Worm (Caenorhabditis elegans): ENCODE data around the gene srx-41.

DNA sequence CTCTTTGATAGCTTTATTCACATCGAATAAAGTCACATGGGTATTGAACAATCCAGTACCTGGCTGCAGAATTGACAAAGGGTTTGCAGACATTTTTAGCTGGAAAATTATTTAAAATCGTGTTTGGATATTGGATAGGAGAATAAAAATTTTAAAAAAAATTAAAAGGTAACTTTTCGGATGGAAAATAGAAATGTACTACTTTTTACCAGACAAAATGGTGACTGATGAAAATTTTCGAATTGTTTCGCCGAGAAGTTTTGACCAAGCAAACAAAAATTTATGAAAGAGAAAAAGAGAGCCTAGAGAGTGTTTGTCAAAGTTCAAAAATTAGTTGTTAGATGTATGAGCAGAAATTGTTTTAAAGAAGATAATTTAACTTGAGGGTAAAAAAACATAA, 10.9 kb upstream of the srx-41 start, which contains the start of gene F59B1.10:
- TF ChIP-seq Y116A8C.19 (tag; optimal IDR thresholded peaks at IDR 0.05; ENCODE audit: borderline replicate concordance): no peak
- TF ChIP-seq ama-1 (optimal IDR thresholded peaks at IDR 0.05): no peak
- no peak for TF ChIP-seq nhr-12 (tag; optimal IDR thresholded peaks at IDR 0.05)
- TF ChIP-seq mdl-1 (tag; optimal IDR thresholded peaks at IDR 0.05): no peak
- no peak for TF ChIP-seq nhr-76 (tag; optimal IDR thresholded peaks at IDR 0.05)
- no peak for TF ChIP-seq fos-1 (tag; optimal IDR thresholded peaks at IDR 0.05)
- no peak for TF ChIP-seq unc-62 (GFP tag; optimal IDR thresholded peaks at IDR 0.05)
- no peak for TF ChIP-seq lin-14 (GFP tag; optimal IDR thresholded peaks at IDR 0.05)
- no peak for TF ChIP-seq ceh-90 (tag; optimal IDR thresholded peaks at IDR 0.05)
